Worm (Caenorhabditis elegans) whole organism, L4 larva: Measurements from ENCODE around the gene C43H6.4.

Experiments
- D1046.2 ChIP-seq: fragments of 200-800 bp; sonication (Bioruptor generic); IDR thresholded peaks from 2 replicates; pipeline ENCODE4 v1.3.6; 2022; ENCODE audit warnings: missing genetic modification characterization, missing compliant biosample characterization
- F44E2.7 ChIP-seq: fragments of 200-800 bp; sonication (Bioruptor generic); IDR thresholded peaks from 2 replicates; pipeline ENCODE4 v2.1.2; 2022; ENCODE audit warnings: missing genetic modification characterization, missing compliant biosample characterization
- F49E8.2 ChIP-seq: sonication (generic microtip); optimal IDR thresholded peaks from 2 replicates; lab custom pipeline; 2016; ENCODE audit warnings: missing compliant biosample characterization, mild to moderate bottlenecking, missing genetic modification characterization, borderline replicate concordance
- Y48G9A.11 ChIP-seq: fragments of 200-800 bp; sonication (Bioruptor generic); IDR thresholded peaks from 2 replicates; pipeline ENCODE4 v1.3.6; 2022; ENCODE audit warnings: missing genetic modification reagents, missing genetic modification characterization, missing compliant biosample characterization
- Y75B8A.6 ChIP-seq: fragments of 200-800 bp; sonication (Bioruptor generic); IDR thresholded peaks from 2 replicates; pipeline ENCODE4 v1.3.6; 2022; ENCODE audit warnings: missing genetic modification reagents, missing genetic modification characterization, missing compliant biosample characterization
- ZK546.5 ChIP-seq, 2 experiments: sonication (generic microtip); optimal IDR thresholded peaks; 2 replicates each; lab custom pipeline; 2017; ENCODE audit warnings: missing biosample characterization in 2 of 2, missing genetic modification characterization in 2 of 2
- aha-1 ChIP-seq: fragments of 150-350 bp; peaks from one replicate; lab custom pipeline; 2014; ENCODE audit warnings: missing biosample characterization, missing genetic modification characterization
- aly-2 ChIP-seq: sonication (generic microtip); optimal IDR thresholded peaks from 2 replicates; lab custom pipeline; 2018; ENCODE audit warnings: missing biosample characterization, missing genetic modification characterization
- ceh-44 ChIP-seq: fragments of 200-800 bp; sonication (Bioruptor generic); IDR thresholded peaks from 2 replicates; pipeline ENCODE4 v1.3.6; 2022; ENCODE audit warnings: missing genetic modification reagents, missing genetic modification characterization, missing compliant biosample characterization
- ces-1 ChIP-seq: fragments of 150-350 bp; sonication (generic microtip); optimal IDR thresholded peaks from 4 replicates; lab custom pipeline; 2014; ENCODE audit warnings: missing biosample characterization, missing genetic modification reagents, missing genetic modification characterization
- ctbp-1 ChIP-seq: fragments of 200-800 bp; sonication (Bioruptor generic); IDR thresholded peaks from 2 replicates; pipeline ENCODE4 v1.3.6; 2022; ENCODE audit warnings: missing genetic modification reagents, missing genetic modification characterization, missing compliant biosample characterization
- daf-12 ChIP-seq: fragments of 150-350 bp; optimal IDR thresholded peaks from 2 replicates; lab custom pipeline; 2014; ENCODE audit warnings: missing biosample characterization, missing genetic modification reagents, missing genetic modification characterization
- daf-19 ChIP-seq: fragments of 200-800 bp; sonication (Bioruptor generic); conservative IDR thresholded peaks from 2 replicates; pipeline ENCODE4 v1.3.6; 2022; ENCODE audit warnings: missing genetic modification characterization, missing compliant biosample characterization
- daf-8 ChIP-seq: fragments of 200-800 bp; sonication (Bioruptor generic); IDR thresholded peaks from 2 replicates; pipeline ENCODE4 v1.3.6; 2022; ENCODE audit warnings: missing genetic modification characterization, missing compliant biosample characterization
- dmd-6 ChIP-seq: fragments of 200-800 bp; sonication (Bioruptor generic); IDR thresholded peaks from 2 replicates; pipeline ENCODE4 v1.3.6; 2022; ENCODE audit warnings: missing genetic modification reagents, missing genetic modification characterization, missing compliant biosample characterization
- fkh-10 ChIP-seq: fragments of 150-350 bp; optimal IDR thresholded peaks from 2 replicates; lab custom pipeline; 2014; ENCODE audit warnings: missing biosample characterization, missing genetic modification reagents, missing genetic modification characterization
- fos-1 ChIP-seq: fragments of 150-350 bp; optimal IDR thresholded peaks from 2 replicates; lab custom pipeline; 2014; ENCODE audit warnings: missing biosample characterization, missing genetic modification characterization
- gei-8 ChIP-seq: fragments of 200-800 bp; sonication (Bioruptor generic); optimal IDR thresholded peaks from 2 replicates; lab custom pipeline; 2018; ENCODE audit warnings: mild to moderate bottlenecking, missing genetic modification characterization, missing compliant biosample characterization
- hlh-11 ChIP-seq: fragments of 200-800 bp; sonication (Bioruptor generic); optimal IDR thresholded peaks from 2 replicates; lab custom pipeline; 2018; ENCODE audit warnings: mild to moderate bottlenecking, missing genetic modification characterization, missing compliant biosample characterization
- hlh-30 ChIP-seq: sonication (generic microtip); optimal IDR thresholded peaks from 2 replicates; lab custom pipeline; 2017; ENCODE audit warnings: antibody characterized with exemption, mild to moderate bottlenecking, missing genetic modification characterization, missing compliant biosample characterization; ENCODE audit not compliant: insufficient read depth
- hmg-1.1 ChIP-seq: fragments of 200-800 bp; sonication (Bioruptor generic); IDR thresholded peaks from 2 replicates; pipeline ENCODE4 v1.3.6; 2022; ENCODE audit warnings: missing genetic modification reagents, missing genetic modification characterization, missing compliant biosample characterization
- jun-1 ChIP-seq: fragments of 150-350 bp; optimal IDR thresholded peaks from 2 replicates; lab custom pipeline; 2014; ENCODE audit warnings: missing biosample characterization, missing genetic modification reagents, missing genetic modification characterization
- lin-13 ChIP-seq: fragments of 150-350 bp; optimal IDR thresholded peaks from 2 replicates; lab custom pipeline; 2014; ENCODE audit warnings: missing biosample characterization, missing genetic modification reagents, missing genetic modification characterization
- lin-29 ChIP-seq: fragments of 200-800 bp; sonication (Bioruptor generic); IDR thresholded peaks from 2 replicates; pipeline ENCODE4 v1.3.6; 2022; ENCODE audit warnings: missing genetic modification reagents, missing genetic modification characterization, missing compliant biosample characterization
- madf-9 ChIP-seq: fragments of 200-800 bp; sonication (Bioruptor generic); conservative IDR thresholded peaks from 2 replicates; pipeline ENCODE4 v1.3.6; 2022; ENCODE audit warnings: missing genetic modification reagents, missing genetic modification characterization, missing compliant biosample characterization
- mdl-1 ChIP-seq, 2 experiments: fragments of 150-350 bp in 1 of 2; sonication (generic microtip) in 1 of 2; optimal IDR thresholded peaks; 2 replicates each; lab custom pipeline; 2014 to 2017; ENCODE audit warnings: missing biosample characterization in 2 of 2, missing genetic modification characterization in 2 of 2
- mdt-29 ChIP-seq: fragments of 200-800 bp; sonication (Bioruptor generic); IDR thresholded peaks from 2 replicates; pipeline ENCODE4 v1.3.6; 2022; ENCODE audit warnings: missing genetic modification reagents, missing genetic modification characterization, missing compliant biosample characterization
- mep-1 ChIP-seq: fragments of 150-350 bp; sonication (generic microtip); optimal IDR thresholded peaks from 3 replicates; lab custom pipeline; 2014; ENCODE audit warnings: missing biosample characterization, missing genetic modification characterization
- mes-2 ChIP-seq: sonication (generic microtip); optimal IDR thresholded peaks from 2 replicates; lab custom pipeline; 2016; ENCODE audit warnings: missing genotype, mild to moderate bottlenecking, missing genetic modification characterization, missing compliant biosample characterization; ENCODE audit not compliant: poor library complexity, severe bottlenecking
- mxl-3 ChIP-seq: fragments of 200-800 bp; sonication (Bioruptor generic); optimal IDR thresholded peaks from 2 replicates; lab custom pipeline; 2018; ENCODE audit warnings: mild to moderate bottlenecking, missing genetic modification characterization, missing compliant biosample characterization
- nhr-102 ChIP-seq: sonication (generic microtip); optimal IDR thresholded peaks from 2 replicates; lab custom pipeline; 2016; ENCODE audit warnings: mild to moderate bottlenecking, missing genetic modification characterization, moderate library complexity, missing compliant biosample characterization
- nhr-237 ChIP-seq: sonication (generic microtip); optimal IDR thresholded peaks from 2 replicates; lab custom pipeline; 2017; ENCODE audit warnings: missing biosample characterization, missing genetic modification characterization
- nhr-25 ChIP-seq: sonication (generic microtip); optimal IDR thresholded peaks from 2 replicates; lab custom pipeline; 2017; ENCODE audit warnings: missing genetic modification characterization, mild to moderate bottlenecking, missing compliant biosample characterization, antibody characterized with exemption, moderate library complexity, borderline replicate concordance; ENCODE audit not compliant: insufficient read depth
- nhr-28 ChIP-seq: fragments of 150-350 bp; optimal IDR thresholded peaks from 2 replicates; lab custom pipeline; 2014; ENCODE audit warnings: missing biosample characterization, missing genetic modification characterization
- nhr-48 ChIP-seq: sonication (generic microtip); optimal IDR thresholded peaks from 2 replicates; lab custom pipeline; 2016; ENCODE audit warnings: mild to moderate bottlenecking, missing genetic modification characterization, missing compliant biosample characterization
- nhr-76 ChIP-seq: fragments of 150-350 bp; optimal IDR thresholded peaks from 2 replicates; lab custom pipeline; 2014; ENCODE audit warnings: missing biosample characterization, missing genetic modification characterization
- pha-4 ChIP-seq, 2 experiments: fragments of 150-350 bp in 1 of 2; fragments of 200-800 bp in 1 of 2; sonication (Bioruptor generic) in 1 of 2; IDR thresholded peaks in 1 of 2; optimal IDR thresholded peaks in 1 of 2; 2 replicates each; pipeline versions ENCODE4 v1.3.6 to Lab custom; 2014 to 2022; ENCODE audit warnings: missing genetic modification characterization in 2 of 2, missing genetic modification reagents in 2 of 2, missing biosample characterization in 1 of 2, missing compliant biosample characterization in 1 of 2
- skn-1 ChIP-seq: fragments of 150-350 bp; optimal IDR thresholded peaks from 2 replicates; lab custom pipeline; 2014; ENCODE audit warnings: missing biosample characterization, missing genetic modification characterization
- snpc-4 ChIP-seq: fragments of 150-350 bp; optimal IDR thresholded peaks from 2 replicates; lab custom pipeline; 2014; ENCODE audit warnings: missing biosample characterization, missing genetic modification characterization
- spr-3 ChIP-seq: fragments of 200-800 bp; sonication (Bioruptor generic); optimal IDR thresholded peaks from 2 replicates; lab custom pipeline; 2018; ENCODE audit warnings: mild to moderate bottlenecking, missing genetic modification characterization, missing compliant biosample characterization
- zip-2 ChIP-seq: fragments of 150-350 bp; optimal IDR thresholded peaks from 2 replicates; lab custom pipeline; 2014; ENCODE audit warnings: missing biosample characterization, missing genetic modification characterization

C43H6.4 gene

DNA sequence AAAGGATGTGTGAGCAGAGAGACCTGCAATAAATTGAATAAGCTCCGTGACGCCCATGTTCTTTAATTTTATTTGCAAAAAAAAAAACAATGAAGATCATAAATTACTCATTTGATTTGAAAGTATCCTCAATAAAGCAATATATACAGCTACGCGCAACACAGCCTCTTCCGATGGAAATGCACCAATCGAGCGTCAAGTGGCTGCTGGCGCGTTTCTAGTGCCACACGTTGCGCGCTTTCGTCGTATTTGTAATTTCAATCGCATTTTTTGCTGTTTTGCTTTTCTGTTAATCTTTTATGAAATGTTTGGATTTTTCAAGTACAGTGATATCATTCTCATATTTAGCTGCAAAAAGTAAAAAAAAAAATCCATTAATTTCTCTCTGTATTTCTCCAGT lies 21.6 kb upstream of the C43H6.4 start (continued):
- TF ChIP-seq mes-2 (tag; lab: Kevin White, UChicago) (peak; percentile 73), daf-12 (no peak)

DNA sequence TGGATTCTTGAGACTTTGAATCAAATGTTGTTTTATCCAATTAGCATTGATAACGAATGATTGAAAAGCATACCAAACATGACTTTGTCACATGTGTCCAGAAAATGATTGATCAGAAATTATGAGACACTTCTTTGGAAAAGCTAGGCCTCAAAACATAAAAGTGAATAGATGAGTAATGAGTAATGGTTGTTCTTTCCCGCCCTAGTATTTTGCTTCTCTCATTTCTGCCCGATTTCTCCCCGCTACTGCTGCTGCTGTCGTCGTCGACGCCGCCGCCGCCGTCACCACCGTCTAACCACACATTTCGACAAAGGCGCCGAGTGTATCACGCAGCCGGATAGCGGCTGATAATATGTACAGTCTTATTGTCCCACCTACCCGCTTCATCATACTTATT lies 18.4 kb upstream of the C43H6.4 start, which contains the start of gene F47G3.1:
F47G3.1 (plus strand) TSS at position 301 of the 400 bp plus-strand sequence.
- peak; percentile 43 for TF ChIP-seq mxl-3 (GFP tag; lab: Kevin White, UChicago)
- no peak for TF ChIP-seq daf-19 (GFP tag; lab: Robert Waterston, UW)
- no peak for TF ChIP-seq nhr-237 (tag; lab: Kevin White, UChicago)
- TF ChIP-seq ces-1 (GFP tag; lab: Kevin White, UChicago) = no peak
- no peak for TF ChIP-seq skn-1 (tag; lab: Kevin White, UChicago)
- TF ChIP-seq hlh-11 = peak; percentile 34
- TF ChIP-seq aha-1 (tag; lab: Kevin White, UChicago) = peak; percentile 16
- no peak for TF ChIP-seq ZK546.5 (tag; optimal IDR thresholded peaks at IDR 0.05; lab: Kevin White, UChicago)
- no peak for TF ChIP-seq snpc-4 (tag; lab: Kevin White, UChicago)
- TF ChIP-seq madf-9 (GFP tag; lab: Robert Waterston, UW) = 0 out of 2 replicates have a peak, but pooled peaks have one; percentile 28

DNA sequence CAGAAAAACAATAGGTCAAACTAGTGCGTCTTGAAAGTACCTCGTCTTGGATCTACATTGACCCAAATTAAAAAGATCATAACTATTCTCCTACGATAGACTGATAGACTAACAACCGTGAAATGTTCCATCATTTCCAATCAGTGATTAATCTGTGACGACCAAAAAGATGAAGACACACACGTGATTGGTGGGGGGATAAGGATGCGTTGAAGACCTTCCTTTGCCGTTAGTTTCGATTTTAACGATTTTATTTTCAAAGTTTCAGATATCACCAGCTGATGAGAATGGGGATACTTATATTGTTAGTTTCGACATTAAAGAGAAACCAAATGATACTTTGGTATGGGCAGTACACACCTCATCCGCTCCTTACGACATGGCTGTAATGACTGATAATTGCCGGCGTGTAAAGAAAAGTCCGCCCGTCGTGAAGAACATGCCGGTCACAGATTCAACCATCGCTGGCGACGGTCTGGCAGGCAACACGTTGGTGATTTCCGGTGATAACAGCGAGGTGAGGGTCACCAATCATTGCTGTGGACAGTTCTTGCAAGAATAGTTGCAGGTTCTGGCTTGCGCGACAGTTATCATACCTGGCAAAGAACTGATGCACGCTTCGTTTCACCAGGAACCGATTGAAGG lies 16.8 kb upstream of the C43H6.4 start:
- no peak for TF ChIP-seq F44E2.7 (GFP tag; lab: Robert Waterston, UW)
- TF ChIP-seq dmd-6 (GFP tag; lab: Robert Waterston, UW) = no peak
- no peak for TF ChIP-seq Y48G9A.11 (GFP tag; lab: Robert Waterston, UW)
- no peak for TF ChIP-seq nhr-48
- TF ChIP-seq ceh-44 = no peak
- TF ChIP-seq gei-8 = no peak
- TF ChIP-seq mdt-29 (GFP tag; lab: Robert Waterston, UW) = no peak
- TF ChIP-seq pha-4 (GFP tag; IDR thresholded peaks at IDR 0.05; lab: Robert Waterston, UW) = no peak
- TF ChIP-seq pha-4 (tag; optimal IDR thresholded peaks at IDR 0.05; lab: Kevin White, UChicago) = no peak
- TF ChIP-seq nhr-28 (tag; lab: Kevin White, UChicago) = peak; percentile 14
- TF ChIP-seq aly-2 (tag; lab: Kevin White, UChicago) = no peak
- TF ChIP-seq hlh-30 (tag; lab: Kevin White, UChicago) = peak; percentile 26
- TF ChIP-seq mxl-3 (GFP tag; lab: Kevin White, UChicago) = peak; percentile 46
- peak; percentile 94 for TF ChIP-seq aha-1 (tag; lab: Kevin White, UChicago)
- TF ChIP-seq fos-1 (tag; lab: Kevin White, UChicago) = no peak
- TF ChIP-seq nhr-76 (tag; lab: Kevin White, UChicago) = no peak
- TF ChIP-seq mep-1 = no peak
- TF ChIP-seq nhr-25 (tag; lab: Kevin White, UChicago) = no peak
- no peak for TF ChIP-seq lin-13 (GFP tag; lab: Kevin White, UChicago)
- TF ChIP-seq nhr-102 (tag; lab: Kevin White, UChicago) = no peak
- TF ChIP-seq F49E8.2 (tag; lab: Kevin White, UChicago) = no peak
- TF ChIP-seq lin-29 (GFP tag; lab: Robert Waterston, UW) = no peak
- no peak for TF ChIP-seq nhr-237 (tag; lab: Kevin White, UChicago)

DNA sequence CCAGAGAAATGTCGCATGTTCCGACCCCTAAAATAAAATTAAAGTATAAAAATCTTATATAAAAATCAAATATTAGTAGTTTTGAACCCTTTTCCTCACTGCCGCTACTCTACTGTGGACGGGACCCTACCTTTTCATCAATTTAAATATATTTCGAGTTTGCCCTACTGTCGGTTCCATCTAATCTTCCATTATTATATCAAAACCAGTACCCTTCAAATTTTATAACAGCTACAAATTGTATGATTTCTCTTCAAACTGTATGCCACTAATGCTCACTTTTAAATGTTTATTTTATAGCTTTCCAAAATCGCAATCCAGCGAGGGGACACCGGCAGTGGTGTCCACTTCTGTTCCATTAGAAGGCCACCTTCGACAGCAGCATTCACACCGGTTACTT lies 8.8 kb upstream of the C43H6.4 start, which contains the start of gene C43H6.6:
C43H6.6 (plus strand) TSS at position 301 of the 400 bp plus-strand sequence.
- TF ChIP-seq Y48G9A.11 (GFP tag; lab: Robert Waterston, UW) (no peak), mdl-1 (tag; optimal IDR thresholded peaks at IDR 0.05; lab: Kevin White, UChicago) (no peak), Y75B8A.6 (no peak), fkh-10 (GFP tag; lab: Kevin White, UChicago) (no peak), gei-8 (no peak), hlh-11 (no peak), hmg-1.1 (no peak), D1046.2 (GFP tag; lab: Robert Waterston, UW) (no peak), ctbp-1 (no peak), zip-2 (tag; lab: Kevin White, UChicago) (no peak), spr-3 (no peak), jun-1 (no peak), daf-8 (no peak)
